Fruit fly (Drosophila melanogaster): Measurements from ENCODE around the gene dmGlut.

DNA sequence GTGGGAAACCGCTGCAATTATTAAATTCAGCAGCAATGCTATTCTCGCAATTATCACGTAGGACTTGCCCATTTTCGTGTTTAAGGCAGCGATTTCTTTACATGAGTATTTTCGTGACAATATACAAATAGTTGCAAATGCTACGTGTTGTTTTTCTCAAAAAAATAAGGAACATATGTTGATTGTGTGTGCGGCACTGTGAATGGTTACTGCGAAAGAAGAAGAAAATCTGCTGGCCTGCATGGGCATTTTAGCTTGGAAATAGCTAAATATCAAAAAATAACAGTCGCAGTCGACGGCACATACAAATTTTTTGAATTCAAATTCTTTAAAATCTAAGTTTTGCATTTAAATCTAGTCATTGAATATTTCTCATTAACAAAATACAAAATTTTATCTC, 13.3 kb downstream of the dmGlut start, which contains the start of gene CG6766:
- no peak for TF ChIP-seq CG8478 (optimal IDR thresholded peaks at IDR 0.05)
- no peak for TF ChIP-seq CTCF (optimal IDR thresholded peaks at IDR 0.05)

Data from S2 (cell line).